Fruit fly (Drosophila melanogaster) whole organism, pupa: Measurements from ENCODE around the gene mRpL49.

ENCODE experiments used
- CG10348 ChIP-seq: fragments of 200-800 bp; sonication (Bioruptor generic); IDR thresholded peaks from 2 replicates; pipeline ENCODE4 v1.3.6; 2022; ENCODE audit warnings: missing biosample characterization, missing genetic modification characterization
- CG12605 ChIP-seq: fragments of 200-800 bp; sonication (Bioruptor generic); IDR thresholded peaks from 2 replicates; pipeline ENCODE4 v1.3.6; 2022; ENCODE audit warnings: missing biosample characterization, missing genetic modification characterization
- CG13204 ChIP-seq: fragments of 200-800 bp; sonication (Bioruptor generic); optimal IDR thresholded peaks from 2 replicates; lab custom pipeline; 2018; ENCODE audit warnings: missing biosample characterization, mild to moderate bottlenecking, missing genetic modification characterization, moderate library complexity
- CG14655 ChIP-seq: fragments of 200-800 bp; sonication (Bioruptor generic); optimal IDR thresholded peaks from 3 replicates; lab custom pipeline; 2017; ENCODE audit warnings: mild to moderate bottlenecking, missing biosample characterization, missing genetic modification reagents, missing genetic modification characterization
- CG15710 ChIP-seq: fragments of 200-800 bp; sonication (Bioruptor generic); optimal IDR thresholded peaks from 2 replicates; lab custom pipeline; 2018; ENCODE audit warnings: missing biosample characterization, mild to moderate bottlenecking, missing genetic modification characterization, moderate library complexity
- CG17806 ChIP-seq: fragments of 200-800 bp; sonication (Bioruptor generic); optimal IDR thresholded peaks from 2 replicates; lab custom pipeline; 2018; ENCODE audit warnings: missing biosample characterization, mild to moderate bottlenecking, missing genetic modification characterization, moderate library complexity
- CG32121 ChIP-seq: fragments of 200-800 bp; sonication (Bioruptor generic); IDR thresholded peaks from 2 replicates; pipeline ENCODE4 v1.3.6; 2022; ENCODE audit warnings: missing biosample characterization, missing genetic modification characterization
- CG34367 ChIP-seq: fragments of 200-800 bp; sonication (Bioruptor generic); optimal IDR thresholded peaks from 2 replicates; lab custom pipeline; 2018; ENCODE audit warnings: missing biosample characterization, mild to moderate bottlenecking, missing genetic modification characterization
- CG4496 ChIP-seq: fragments of 200-800 bp; sonication (Bioruptor generic); IDR thresholded peaks from 3 replicates; pipeline ENCODE4 v1.3.6; 2022; ENCODE audit warnings: missing biosample characterization, missing genetic modification characterization
- CG8159 ChIP-seq: fragments of 200-800 bp; sonication (Bioruptor generic); optimal IDR thresholded peaks from 3 replicates; lab custom pipeline; 2018; ENCODE audit warnings: missing biosample characterization, mild to moderate bottlenecking, missing genetic modification characterization, moderate library complexity
- CG8301 ChIP-seq: fragments of 200-800 bp; sonication (Bioruptor generic); optimal IDR thresholded peaks from 2 replicates; lab custom pipeline; 2018; ENCODE audit warnings: missing biosample characterization, mild to moderate bottlenecking, missing genetic modification characterization
- CG9948 ChIP-seq: fragments of 200-800 bp; sonication (Bioruptor generic); optimal IDR thresholded peaks from 2 replicates; lab custom pipeline; 2018; ENCODE audit warnings: missing biosample characterization, mild to moderate bottlenecking, missing genetic modification characterization, moderate library complexity
- D1 ChIP-seq: fragments of 200-800 bp; sonication (Bioruptor generic); optimal IDR thresholded peaks from 2 replicates; lab custom pipeline; 2018; ENCODE audit warnings: missing biosample characterization, mild to moderate bottlenecking, missing genetic modification characterization, moderate library complexity
- EcR ChIP-seq: fragments of 200-800 bp; sonication (Bioruptor generic); optimal IDR thresholded peaks from 3 replicates; lab custom pipeline; 2019; ENCODE audit warnings: missing biosample characterization, missing genetic modification characterization, mild to moderate bottlenecking, moderate library complexity, missing genetic modification reagents
- Ets98B ChIP-seq: fragments of 200-800 bp; sonication (Bioruptor generic); IDR thresholded peaks from 2 replicates; pipeline ENCODE4 v1.3.6; 2022; ENCODE audit warnings: missing biosample characterization, missing genetic modification characterization
- Pif1A ChIP-seq: fragments of 200-800 bp; sonication (Bioruptor generic); optimal IDR thresholded peaks from 3 replicates; lab custom pipeline; 2016; ENCODE audit warnings: missing biosample characterization, missing genetic modification characterization
- Pif1B ChIP-seq: fragments of 200-800 bp; sonication (Bioruptor generic); optimal IDR thresholded peaks from 3 replicates; lab custom pipeline; 2016; ENCODE audit warnings: missing biosample characterization, missing genetic modification characterization
- Snoo ChIP-seq: fragments of 200-800 bp; sonication (Bioruptor generic); optimal IDR thresholded peaks from 3 replicates; lab custom pipeline; 2017; ENCODE audit warnings: missing biosample characterization, mild to moderate bottlenecking, missing genetic modification characterization, inconsistent platforms
- fd96Ca ChIP-seq: fragments of 200-800 bp; sonication (Bioruptor generic); IDR thresholded peaks from 3 replicates; pipeline ENCODE4 v1.3.6; 2022; ENCODE audit warnings: missing biosample characterization, missing genetic modification characterization
- gl ChIP-seq: fragments of 200-800 bp; sonication (Bioruptor generic); optimal IDR thresholded peaks from 2 replicates; lab custom pipeline; 2018; ENCODE audit warnings: missing biosample characterization, mild to moderate bottlenecking, missing genetic modification characterization
- rn ChIP-seq: fragments of 200-800 bp; sonication (Bioruptor generic); IDR thresholded peaks from 2 replicates; pipeline ENCODE4 v1.3.6; 2022; ENCODE audit warnings: missing biosample characterization, missing genetic modification characterization

Gene mRpL49

dm6 chrX:12906914-12907313 is at the start of gene mRpL49:
Gene mRpL49, plus strand, starts transcription at chrX:12907105.
- TF ChIP-seq CG12605 (GFP tag; lab: Robert Waterston, UW) (no peak), Ets98B (GFP tag; lab: Robert Waterston, UW) (no peak), fd96Ca (GFP tag; lab: Robert Waterston, UW) (no peak), CG14655 (GFP tag; lab: Kevin White, UChicago) (no peak), gl (tag; lab: Kevin White, UChicago) (no peak), D1 (no peak), CG8159 (no peak), Snoo (tag; lab: Kevin White, UChicago) (no peak), CG13204 (GFP tag; lab: Kevin White, UChicago) (no peak)

- TF ChIP-seq CG17806 (tag; lab: Kevin White, UChicago) (no peak), Pif1A (no peak), CG32121 (GFP tag; lab: Robert Waterston, UW) (no peak), EcR (no peak), CG12605 (GFP tag; lab: Robert Waterston, UW) (no peak), CG15710 (no peak), Pif1B (GFP tag; lab: Kevin White, UChicago) (no peak), CG9948 (tag; lab: Kevin White, UChicago) (no peak), CG14655 (GFP tag; lab: Kevin White, UChicago) (no peak), Snoo (tag; lab: Kevin White, UChicago) (no peak), CG10348 (GFP tag; lab: Robert Waterston, UW) (no peak), Ets98B (GFP tag; lab: Robert Waterston, UW) (no peak), D1 (no peak), fd96Ca (GFP tag; lab: Robert Waterston, UW) (no peak), gl (tag; lab: Kevin White, UChicago) (no peak), rn (GFP tag; lab: Robert Waterston, UW) (no peak)
Observed at dm6 chrX:12857622-12858021, 49.3 kb upstream of the mRpL49 start, which contains the start of gene CG4661. Gene CG4661, minus strand, starts transcription at chrX:12857722.

- no peak for TF ChIP-seq CG8301 (tag; lab: Kevin White, UChicago)
Observed at dm6 chrX:12868605-12869004, 38.3 kb upstream of the mRpL49 start.

dm6 chrX:12869850-12870249 is 37.1 kb upstream of the mRpL49 start:
- no peak for TF ChIP-seq EcR
- peak; percentile 42 for TF ChIP-seq CG8159
- peak; percentile 7 for TF ChIP-seq CG9948 (tag; lab: Kevin White, UChicago)
- TF ChIP-seq CG15710: peak; percentile 36
- peak; percentile 8 for TF ChIP-seq CG14655 (GFP tag; lab: Kevin White, UChicago)
- TF ChIP-seq Ets98B (GFP tag; lab: Robert Waterston, UW): no peak
- no peak for TF ChIP-seq rn (GFP tag; lab: Robert Waterston, UW)

dm6 chrX:12886543-12886942 is 20.4 kb upstream of the mRpL49 start:
- TF ChIP-seq Pif1A (no peak), CG12605 (GFP tag; lab: Robert Waterston, UW) (no peak), CG14655 (GFP tag; lab: Kevin White, UChicago) (no peak), CG34367 (tag; lab: Kevin White, UChicago) (no peak), Snoo (tag; lab: Kevin White, UChicago) (no peak), CG8301 (tag; lab: Kevin White, UChicago) (no peak), EcR (no peak), CG10348 (GFP tag; lab: Robert Waterston, UW) (no peak), CG8159 (no peak), Ets98B (GFP tag; lab: Robert Waterston, UW) (no peak), CG13204 (GFP tag; lab: Kevin White, UChicago) (no peak), CG9948 (tag; lab: Kevin White, UChicago) (no peak), CG17806 (tag; lab: Kevin White, UChicago) (no peak), D1 (no peak), CG15710 (no peak), CG4496 (no peak), CG32121 (GFP tag; lab: Robert Waterston, UW) (no peak), gl (tag; lab: Kevin White, UChicago) (no peak), Pif1B (GFP tag; lab: Kevin White, UChicago) (no peak), fd96Ca (GFP tag; lab: Robert Waterston, UW) (no peak)

dm6 chrX:12887549-12887948 is 19.4 kb upstream of the mRpL49 start:
- TF ChIP-seq CG9948 (tag; lab: Kevin White, UChicago) (no peak), CG17806 (tag; lab: Kevin White, UChicago) (peak; percentile 17), CG8159 (peak; percentile 6), CG4496 (peak; percentile 52; the same call in 1 of the 3 replicates), CG14655 (GFP tag; lab: Kevin White, UChicago) (no peak), CG13204 (GFP tag; lab: Kevin White, UChicago) (no peak)

dm6 chrX:12889075-12889474 is 17.8 kb upstream of the mRpL49 start:
- TF ChIP-seq CG13204 (GFP tag; lab: Kevin White, UChicago): no peak
- no peak for TF ChIP-seq Ets98B (GFP tag; lab: Robert Waterston, UW)
- TF ChIP-seq CG15710: no peak
- no peak for TF ChIP-seq Pif1A
- TF ChIP-seq fd96Ca (GFP tag; lab: Robert Waterston, UW): no peak
- TF ChIP-seq Snoo (tag; lab: Kevin White, UChicago): no peak
- no peak for TF ChIP-seq CG32121 (GFP tag; lab: Robert Waterston, UW)
- TF ChIP-seq CG8159: no peak
- TF ChIP-seq CG4496: no peak
- no peak for TF ChIP-seq EcR
- no peak for TF ChIP-seq CG10348 (GFP tag; lab: Robert Waterston, UW)
- no peak for TF ChIP-seq CG17806 (tag; lab: Kevin White, UChicago)
- TF ChIP-seq CG14655 (GFP tag; lab: Kevin White, UChicago): no peak
- no peak for TF ChIP-seq rn (GFP tag; lab: Robert Waterston, UW)
- no peak for TF ChIP-seq CG8301 (tag; lab: Kevin White, UChicago)
- no peak for TF ChIP-seq Pif1B (GFP tag; lab: Kevin White, UChicago)
- TF ChIP-seq D1: no peak
